Worm (Caenorhabditis elegans) whole organism, L2 larva: ENCODE measurements around the gene F42G2.2.

Experiments used
- ama-1 ChIP-seq: fragments of 150-350 bp; optimal IDR thresholded peaks from 2 replicates; lab custom pipeline; 2018; ENCODE audit warnings: inconsistent platforms
- lin-13 ChIP-seq: fragments of 150-350 bp; optimal IDR thresholded peaks from 2 replicates; lab custom pipeline; 2014; ENCODE audit warnings: missing biosample characterization, missing genetic modification reagents, missing genetic modification characterization
- mdl-1 ChIP-seq, 2 experiments: fragments of 150-350 bp in 1 of 2; sonication (generic microtip) in 1 of 2; optimal IDR thresholded peaks; 2 replicates each; lab custom pipeline; 2017; ENCODE audit warnings: missing biosample characterization in 2 of 2, missing genetic modification characterization in 2 of 2
- nhr-10 ChIP-seq: sonication (generic microtip); optimal IDR thresholded peaks from 2 replicates; lab custom pipeline; 2017; ENCODE audit warnings: missing biosample characterization, missing genetic modification characterization
- nhr-23 ChIP-seq: fragments of 150-350 bp; optimal IDR thresholded peaks from 2 replicates; lab custom pipeline; 2014; ENCODE audit warnings: missing biosample characterization, missing genetic modification reagents, missing genetic modification characterization
- nhr-237 ChIP-seq: fragments of 150-350 bp; optimal IDR thresholded peaks from 2 replicates; lab custom pipeline; 2014; ENCODE audit warnings: missing biosample characterization, missing genetic modification characterization
- skn-1 ChIP-seq: sonication (generic microtip); optimal IDR thresholded peaks from 2 replicates; lab custom pipeline; 2017; ENCODE audit warnings: missing biosample characterization, missing genetic modification characterization
- sma-3 ChIP-seq: sonication (generic microtip); optimal IDR thresholded peaks from 2 replicates; lab custom pipeline; 2016; ENCODE audit warnings: missing genetic modification reagents, missing genetic modification characterization, missing compliant biosample characterization
- snpc-4 ChIP-seq: fragments of 150-350 bp; optimal IDR thresholded peaks from 2 replicates; lab custom pipeline; 2014; ENCODE audit warnings: missing biosample characterization, missing genetic modification characterization
- unc-39 ChIP-seq: fragments of 150-350 bp; optimal IDR thresholded peaks from 2 replicates; lab custom pipeline; 2014; ENCODE audit warnings: missing biosample characterization, missing genetic modification characterization
- zag-1 ChIP-seq: fragments of 150-350 bp; optimal IDR thresholded peaks from 2 replicates; lab custom pipeline; 2014; ENCODE audit warnings: missing biosample characterization, missing genetic modification characterization

- no peak for TF ChIP-seq unc-39
- TF ChIP-seq nhr-237 (tag; lab: Kevin White, UChicago), result no peak
- no peak for TF ChIP-seq lin-13 (GFP tag; lab: Kevin White, UChicago)
- TF ChIP-seq mdl-1 (tag; optimal IDR thresholded peaks at IDR 0.05; lab: Kevin White, UChicago), result no peak
- TF ChIP-seq nhr-10 (tag; lab: Kevin White, UChicago), result no peak
- no peak for TF ChIP-seq skn-1 (tag; lab: Kevin White, UChicago)
- TF ChIP-seq snpc-4 (tag; lab: Kevin White, UChicago), result no peak
- TF ChIP-seq zag-1 (tag; lab: Kevin White, UChicago), result no peak
- TF ChIP-seq ama-1 (lab: Kevin White, UChicago), result peak; percentile 47
- no peak for TF ChIP-seq sma-3
- TF ChIP-seq nhr-23, result no peak
These were observed 30.5 kb downstream of the F42G2.2 start for ce11 chrII:2452492-2452891.
